Fruit fly (Drosophila melanogaster): ENCODE results near the gene mtm.

The mtm gene

DNA sequence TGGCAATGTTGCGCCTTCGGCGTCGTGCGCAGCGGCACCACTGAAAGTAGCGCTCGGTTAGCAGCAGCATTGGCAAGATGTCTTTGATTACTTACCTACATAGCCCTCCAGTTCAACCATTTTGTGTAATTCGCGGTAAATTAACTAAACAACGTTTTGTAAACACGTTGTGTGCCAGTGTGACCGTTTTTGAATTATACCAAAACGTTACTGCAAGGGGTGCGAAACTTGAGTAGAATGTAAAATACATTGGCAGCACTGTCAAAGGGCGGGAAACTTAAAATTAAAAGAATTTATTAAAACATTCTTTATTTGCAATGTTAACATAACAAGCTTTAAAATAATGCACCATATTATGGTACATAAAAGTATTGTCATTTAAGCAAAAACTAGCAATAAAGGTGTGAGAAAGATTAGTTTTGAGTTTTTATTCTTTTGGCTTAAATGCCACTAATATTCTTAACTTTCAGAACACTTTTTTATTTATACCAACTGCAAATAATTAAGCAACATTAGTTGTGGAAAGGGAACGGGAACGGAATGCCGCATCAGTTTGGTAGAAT, 12.4 kb downstream of the mtm start, which contains the start of gene CG9107 (continued):
- peak in 1 of 2 experiments; percentile 34 for TF ChIP-seq Pdp1 (GFP tag; optimal IDR thresholded peaks at IDR 0.05)
- TF ChIP-seq Ets65A (GFP tag), result peak; percentile 69
- peak; percentile 10 for TF ChIP-seq CG12659 (GFP tag; optimal IDR thresholded peaks at IDR 0.05)
- TF ChIP-seq CG13287 (GFP tag; IDR thresholded peaks at IDR 0.05; ENCODE audit: partially characterized antibody), result peak; percentile 32; the same call in 1 of the 2 replicates
- TF ChIP-seq pzg (GFP tag; optimal IDR thresholded peaks at IDR 0.05), result peak; percentile 92
- TF ChIP-seq pita (GFP tag; optimal IDR thresholded peaks at IDR 0.05), result peak; percentile 28
- TF ChIP-seq al (GFP tag; IDR thresholded peaks at IDR 0.05), result no peak
- no peak for TF ChIP-seq mld (GFP tag; IDR thresholded peaks at IDR 0.05; ENCODE audit: partially characterized antibody)
- no peak for TF ChIP-seq NfI (GFP tag; optimal IDR thresholded peaks at IDR 0.05)
- no peak for TF ChIP-seq dimm (GFP tag; IDR thresholded peaks at IDR 0.05)
- peak; percentile 25 for TF ChIP-seq Lhr (GFP tag; optimal IDR thresholded peaks at IDR 0.05)
- peak; percentile 64 for TF ChIP-seq CG14710 (tag; optimal IDR thresholded peaks at IDR 0.05)
- TF ChIP-seq CG14860 (GFP tag; IDR thresholded peaks at IDR 0.05; ENCODE audit: partially characterized antibody), result 0 out of 3 replicates have a peak, but pooled peaks have one; percentile 11
- 0 out of 2 replicates have a peak, but pooled peaks have one; percentile 11 for TF ChIP-seq CG31441 (GFP tag; IDR thresholded peaks at IDR 0.05)
- peak; percentile 36 for TF ChIP-seq D19A (tag; optimal IDR thresholded peaks at IDR 0.05)
- TF ChIP-seq ash1 (GFP tag; optimal IDR thresholded peaks at IDR 0.05), result no peak
- TF ChIP-seq sens-2 (GFP tag; IDR thresholded peaks at IDR 0.05), result no peak
- TF ChIP-seq Med (GFP tag), result peak; percentile 44
- TF ChIP-seq CHES-1-like (GFP tag; optimal IDR thresholded peaks at IDR 0.05), result peak; percentile 32
- TF ChIP-seq stwl (tag; optimal IDR thresholded peaks at IDR 0.05), result peak; percentile 81
- peak; percentile 90 for TF ChIP-seq CG9437 (GFP tag; optimal IDR thresholded peaks at IDR 0.05)
- TF ChIP-seq CG15514 (GFP tag; optimal IDR thresholded peaks at IDR 0.05), result peak; percentile 39
- TF ChIP-seq MESR4 (GFP tag; optimal IDR thresholded peaks at IDR 0.05), result peak; percentile 39
- peak; percentile 43; the same call in 1 of the 3 replicates for TF ChIP-seq knrl (GFP tag; IDR thresholded peaks at IDR 0.05; ENCODE audit: partially characterized antibody)
- TF ChIP-seq CG17359 (tag; optimal IDR thresholded peaks at IDR 0.05), result peak; percentile 3
- no peak for TF ChIP-seq BtbVII (GFP tag; optimal IDR thresholded peaks at IDR 0.05)
- no peak for TF ChIP-seq unc-4 (GFP tag; IDR thresholded peaks at IDR 0.05; ENCODE audit: partially characterized antibody)
- TF ChIP-seq CG34422 (GFP tag; IDR thresholded peaks at IDR 0.05), result 0 out of 3 replicates have a peak, but pooled peaks have one; percentile 38
- TF ChIP-seq amos (GFP tag; IDR thresholded peaks at IDR 0.05; ENCODE audit: partially characterized antibody), result peak; percentile 18; the same call in 1 of the 2 replicates
- peak; percentile 90 for TF ChIP-seq trem (tag; optimal IDR thresholded peaks at IDR 0.05)
- no peak for TF ChIP-seq CG7928 (GFP tag; optimal IDR thresholded peaks at IDR 0.05)
- no peak for TF ChIP-seq lov (optimal IDR thresholded peaks at IDR 0.05)
- TF ChIP-seq lov (GFP tag; IDR thresholded peaks at IDR 0.05), result no peak
- peak; percentile 12 for TF ChIP-seq Ets97D (GFP tag; optimal IDR thresholded peaks at IDR 0.05)
- peak; percentile 58 for TF ChIP-seq CG17186 (GFP tag; optimal IDR thresholded peaks at IDR 0.05)
- no peak for TF ChIP-seq CG6689 (GFP tag; IDR thresholded peaks at IDR 0.05)
- peak; percentile 0 for TF ChIP-seq CG11504 (tag; optimal IDR thresholded peaks at IDR 0.05)
- peak; percentile 36 for TF ChIP-seq CG17829 (tag; optimal IDR thresholded peaks at IDR 0.05)
- no peak for TF ChIP-seq PHDP (tag; optimal IDR thresholded peaks at IDR 0.05)
- no peak for TF ChIP-seq Bdp1 (GFP tag; optimal IDR thresholded peaks at IDR 0.05)
- peak; percentile 18 for TF ChIP-seq Sry-δ (GFP tag; optimal IDR thresholded peaks at IDR 0.05)
- TF ChIP-seq CG2712 (tag; optimal IDR thresholded peaks at IDR 0.05), result peak; percentile 6
- no peak for TF ChIP-seq fu2 (GFP tag; optimal IDR thresholded peaks at IDR 0.05)
- TF ChIP-seq CG1602 (GFP tag; optimal IDR thresholded peaks at IDR 0.05), result no peak
- no peak for TF ChIP-seq CG2116 (GFP tag; optimal IDR thresholded peaks at IDR 0.05)
- no peak for TF ChIP-seq CG18619 (GFP tag; optimal IDR thresholded peaks at IDR 0.05)
- TF ChIP-seq CG1603 (tag; optimal IDR thresholded peaks at IDR 0.05), result peak; percentile 71
- no peak for TF ChIP-seq ro (GFP tag; IDR thresholded peaks at IDR 0.05)
- TF ChIP-seq cg (GFP tag; optimal IDR thresholded peaks at IDR 0.05), result no peak

Data from whole organism, embryonic.